Worm (Caenorhabditis elegans) whole organism, mixed stage, embryonic: ENCODE results near the gene ssp-10.

Source experiments
- ces-1 ChIP-seq: fragments of 150-350 bp; optimal IDR thresholded peaks from 2 replicates; lab custom pipeline; 2014; ENCODE audit warnings: missing biosample characterization, missing genetic modification reagents, missing genetic modification characterization
- cnd-1 ChIP-seq: fragments of 200-800 bp; sonication (Bioruptor generic); optimal IDR thresholded peaks from 2 replicates; lab custom pipeline; 2018; ENCODE audit warnings: mild to moderate bottlenecking, missing genetic modification characterization, missing compliant biosample characterization
- elt-3 ChIP-seq: fragments of 150-350 bp; optimal IDR thresholded peaks from 2 replicates; lab custom pipeline; 2014; ENCODE audit warnings: missing biosample characterization, missing genetic modification characterization
- lsy-2 ChIP-seq: fragments of 150-350 bp; optimal IDR thresholded peaks from 2 replicates; lab custom pipeline; 2014; ENCODE audit warnings: missing biosample characterization, missing genetic modification characterization
- mab-5 ChIP-seq: fragments of 150-350 bp; optimal IDR thresholded peaks from 2 replicates; lab custom pipeline; 2014; ENCODE audit warnings: missing biosample characterization, missing genetic modification characterization
- nhr-237 ChIP-seq: fragments of 150-350 bp; optimal IDR thresholded peaks from 2 replicates; lab custom pipeline; 2014; ENCODE audit warnings: missing biosample characterization, missing genetic modification characterization
- snpc-4 ChIP-seq: fragments of 150-350 bp; optimal IDR thresholded peaks from 2 replicates; lab custom pipeline; 2014; ENCODE audit warnings: missing biosample characterization, missing genetic modification characterization
- sptf-1 ChIP-seq: sonication (generic microtip); optimal IDR thresholded peaks from 2 replicates; lab custom pipeline; 2017; ENCODE audit warnings: mild to moderate bottlenecking, missing genetic modification characterization, moderate library complexity, missing compliant biosample characterization
- unc-39 ChIP-seq: fragments of 150-350 bp; optimal IDR thresholded peaks from 2 replicates; lab custom pipeline; 2014; ENCODE audit warnings: missing biosample characterization, missing genetic modification characterization
- zip-8 ChIP-seq: fragments of 150-350 bp; optimal IDR thresholded peaks from 2 replicates; lab custom pipeline; 2014; ENCODE audit warnings: missing biosample characterization, missing genetic modification characterization
- ztf-11 ChIP-seq: fragments of 150-350 bp; optimal IDR thresholded peaks from 2 replicates; lab custom pipeline; 2014; ENCODE audit warnings: missing biosample characterization, missing genetic modification characterization

DNA sequence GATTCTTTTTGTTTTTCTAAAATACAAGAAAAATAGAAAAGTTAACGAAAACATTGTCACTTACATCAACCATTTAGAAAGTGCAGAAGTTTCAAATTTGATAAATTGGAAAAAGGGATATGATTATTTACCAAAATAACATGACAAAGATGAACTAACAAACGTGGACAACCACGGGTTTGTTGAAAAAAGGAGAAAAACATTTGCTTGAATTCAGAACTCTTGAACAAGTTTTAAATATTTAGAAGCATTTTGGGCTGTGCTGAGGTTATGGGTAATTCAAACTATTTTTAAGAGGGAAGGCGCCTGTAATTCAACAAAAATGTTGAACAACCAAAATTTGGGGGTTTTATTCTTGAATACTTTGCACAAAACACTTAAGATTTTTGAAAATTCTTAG, 39.0 kb upstream of the ssp-10 start, which contains the start of gene ttbk-3:
- TF ChIP-seq unc-39 (tag; lab: Kevin White, UChicago): no peak
- TF ChIP-seq nhr-237: no peak
- TF ChIP-seq snpc-4 (tag; lab: Kevin White, UChicago): no peak
- no peak for TF ChIP-seq ztf-11 (tag; lab: Kevin White, UChicago)
- no peak for TF ChIP-seq lsy-2 (tag; lab: Kevin White, UChicago)
- no peak for TF ChIP-seq zip-8
- TF ChIP-seq cnd-1 (tag; lab: Kevin White, UChicago): no peak
- no peak for TF ChIP-seq sptf-1 (tag; lab: Kevin White, UChicago)
- TF ChIP-seq mab-5 (tag; lab: Kevin White, UChicago): no peak
- no peak for TF ChIP-seq ces-1
- TF ChIP-seq elt-3 (tag; lab: Kevin White, UChicago): no peak
